Fruit fly (Drosophila melanogaster) whole organism, prepupa: ENCODE results near the gene Polr1B.

Experiments
- CG15336 ChIP-seq: fragments of 200-800 bp; sonication (Bioruptor generic); IDR thresholded peaks from 2 replicates; pipeline ENCODE4 v1.3.6; 2022; ENCODE audit warnings: missing biosample characterization, missing genetic modification characterization
- Eip78C ChIP-seq: fragments of 200-800 bp; sonication (Bioruptor generic); peaks from one replicate; lab custom pipeline; 2016; ENCODE audit warnings: missing biosample characterization, missing genetic modification characterization
- Eip93F ChIP-seq: fragments of 200-800 bp; sonication (Bioruptor generic); optimal IDR thresholded peaks from 2 replicates; lab custom pipeline; 2016; ENCODE audit warnings: missing biosample characterization, mild to moderate bottlenecking, missing genetic modification characterization
- Lpt ChIP-seq: fragments of 200-800 bp; sonication (Bioruptor generic); optimal IDR thresholded peaks from 3 replicates; lab custom pipeline; 2016; ENCODE audit warnings: missing biosample characterization, missing genetic modification characterization
- Met ChIP-seq: fragments of 200-800 bp; sonication (Bioruptor generic); optimal IDR thresholded peaks from 3 replicates; lab custom pipeline; 2016; ENCODE audit warnings: missing biosample characterization, missing genetic modification characterization
- OdsH ChIP-seq: fragments of 200-800 bp; sonication (Bioruptor generic); optimal IDR thresholded peaks from 3 replicates; lab custom pipeline; 2016; ENCODE audit warnings: missing biosample characterization, missing genetic modification characterization
- Sox14 ChIP-seq: fragments of 200-800 bp; sonication (Bioruptor generic); optimal IDR thresholded peaks from 3 replicates; lab custom pipeline; 2016; ENCODE audit warnings: missing biosample characterization, missing genetic modification characterization
- Sox15 ChIP-seq: fragments of 200-800 bp; sonication (Bioruptor generic); optimal IDR thresholded peaks from 3 replicates; lab custom pipeline; 2016; ENCODE audit warnings: missing biosample characterization, missing genetic modification characterization
- salr ChIP-seq, 2 experiments: fragments of 200-800 bp; sonication (Bioruptor generic); optimal IDR thresholded peaks; 3 replicates each; lab custom pipeline; 2016 to 2018; ENCODE audit warnings: missing biosample characterization in 2 of 2, missing genetic modification characterization in 2 of 2, mild to moderate bottlenecking in 1 of 2

DNA sequence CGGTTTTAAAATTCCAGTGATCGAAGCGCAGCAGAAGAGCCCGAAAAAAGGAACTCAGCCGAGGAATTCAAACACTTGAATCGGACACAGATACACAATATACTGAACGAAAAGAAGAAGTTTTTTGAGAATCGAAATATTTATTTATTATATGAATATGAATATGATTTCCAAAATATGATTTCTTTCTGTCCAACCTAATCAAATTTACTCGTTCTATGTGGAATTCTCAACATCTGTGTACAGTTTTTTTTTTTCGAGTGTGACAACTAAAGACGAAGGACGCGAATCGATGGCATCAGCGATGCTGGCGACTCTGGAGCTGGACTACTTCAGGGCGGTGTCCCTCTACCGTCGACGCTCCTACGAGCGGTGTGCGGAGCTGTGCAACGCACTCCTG, 19.1 kb downstream of the Polr1B start:
- TF ChIP-seq CG15336 (peak; percentile 12; the same call in 1 of the 2 replicates), Sox15 (GFP tag; lab: Kevin White, UChicago) (no peak), Sox14 (GFP tag; lab: Kevin White, UChicago) (peak; percentile 69), Eip78C (GFP tag; lab: Kevin White, UChicago) (peak; percentile 91), Eip93F (GFP tag; lab: Kevin White, UChicago) (peak; percentile 65), Met (GFP tag; lab: Kevin White, UChicago) (peak; percentile 86), Lpt (GFP tag; lab: Kevin White, UChicago) (peak; percentile 34), OdsH (peak; percentile 56), salr (GFP tag; optimal IDR thresholded peaks at IDR 0.05; lab: Kevin White, UChicago) (peak in 1 of 2 experiments; percentile 19)
